Fruit fly (Drosophila melanogaster): ENCODE data around the gene Pp2A-29B.
A peak's percentile ranks its signal among the peaks of the same experiment; 100 is the strongest.

DNA sequence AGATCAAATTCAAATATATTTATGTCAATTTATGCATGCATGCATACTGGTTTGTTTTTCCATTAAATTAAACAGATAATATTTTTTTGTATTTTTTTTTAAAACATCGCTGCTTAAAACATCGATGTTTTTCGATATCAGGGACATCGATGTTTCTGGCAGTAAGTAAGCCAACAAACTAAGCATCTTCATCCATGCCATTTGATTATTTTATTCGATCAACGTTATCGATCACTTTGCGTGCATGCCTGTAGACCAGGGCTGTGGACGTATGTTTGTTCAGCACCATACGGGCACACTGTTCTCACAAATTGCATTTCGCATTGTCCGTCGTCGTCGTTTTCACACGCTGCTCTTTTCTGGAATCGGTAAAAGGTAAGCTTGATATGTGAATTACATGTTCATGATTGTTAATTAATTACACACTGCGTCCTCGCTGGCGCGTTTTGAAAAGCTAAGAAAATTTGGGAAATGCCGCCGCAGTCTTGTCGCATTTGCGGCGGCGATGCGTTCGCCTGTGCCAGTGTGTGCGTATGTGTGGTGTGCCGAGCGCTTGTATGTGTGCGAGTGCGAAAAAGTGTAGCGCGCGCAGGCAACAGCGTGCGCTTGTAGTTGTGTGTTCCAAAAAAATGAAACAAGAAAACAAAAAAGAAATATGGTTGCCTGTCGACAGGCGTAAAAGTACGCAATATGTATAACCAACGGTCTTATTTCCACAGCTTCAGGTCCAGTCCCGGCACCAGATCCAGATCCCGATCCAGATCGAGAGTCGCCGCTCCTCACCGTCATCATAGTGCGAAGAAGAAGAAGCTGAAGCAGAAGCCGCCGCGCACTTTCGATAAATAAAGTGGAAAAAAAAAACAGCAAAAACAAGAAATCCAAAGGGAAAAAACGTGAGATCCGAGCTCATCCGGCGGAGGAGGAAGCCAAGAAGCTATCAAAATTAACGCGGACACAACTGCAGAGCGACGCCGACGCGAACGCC is 37.7 kb downstream of the Pp2A-29B start, which contains the start of gene emb:
- TF ChIP-seq CG8478 (optimal IDR thresholded peaks at IDR 0.05), result no peak
- peak; percentile 8 to 46 for TF ChIP-seq CTCF (optimal IDR thresholded peaks at IDR 0.05)

All from S2 (cell line).